Worm (Caenorhabditis elegans) whole organism, L3 larva: ENCODE measurements around the gene odr-8.

ENCODE experiments used
- ama-1 ChIP-seq: fragments of 150-350 bp; optimal IDR thresholded peaks from 2 replicates; lab custom pipeline; 2018
- daf-12 ChIP-seq: fragments of 150-350 bp; optimal IDR thresholded peaks from 2 replicates; lab custom pipeline; 2014; ENCODE audit warnings: missing biosample characterization, missing genetic modification reagents, missing genetic modification characterization
- lin-15B ChIP-seq: fragments of 150-350 bp; optimal IDR thresholded peaks from 2 replicates; lab custom pipeline; 2014; ENCODE audit warnings: missing biosample characterization, missing genetic modification characterization
- mdl-1 ChIP-seq: fragments of 150-350 bp; optimal IDR thresholded peaks from 2 replicates; lab custom pipeline; 2014; ENCODE audit warnings: missing biosample characterization, missing genetic modification characterization
- nfya-1 ChIP-seq: sonication (generic microtip); optimal IDR thresholded peaks from 2 replicates; lab custom pipeline; 2017; ENCODE audit warnings: missing genetic modification characterization, mild to moderate bottlenecking, missing compliant biosample characterization, antibody characterized with exemption, moderate library complexity; ENCODE audit not compliant: insufficient read depth
- nhr-12 ChIP-seq: fragments of 150-350 bp; optimal IDR thresholded peaks from 2 replicates; lab custom pipeline; 2014; ENCODE audit warnings: missing biosample characterization, missing genetic modification characterization
- nhr-77 ChIP-seq: fragments of 150-350 bp; optimal IDR thresholded peaks from 2 replicates; lab custom pipeline; 2014; ENCODE audit warnings: missing biosample characterization, missing genetic modification characterization
- pqm-1 ChIP-seq: fragments of 150-350 bp; optimal IDR thresholded peaks from 2 replicates; lab custom pipeline; 2017; ENCODE audit warnings: missing biosample characterization, missing genetic modification characterization, inconsistent platforms
- sea-2 ChIP-seq: fragments of 150-350 bp; sonication (generic microtip); optimal IDR thresholded peaks from 4 replicates; lab custom pipeline; 2014; ENCODE audit warnings: missing biosample characterization, missing genetic modification reagents, missing genetic modification characterization
- snpc-4 ChIP-seq: fragments of 150-350 bp; optimal IDR thresholded peaks from 2 replicates; lab custom pipeline; 2014; ENCODE audit warnings: missing biosample characterization, missing genetic modification characterization
- tbx-2 ChIP-seq: sonication (generic microtip); optimal IDR thresholded peaks from 2 replicates; lab custom pipeline; 2016; ENCODE audit warnings: mild to moderate bottlenecking, missing genetic modification characterization, missing compliant biosample characterization
- unc-62 ChIP-seq: fragments of 150-350 bp; sonication (generic microtip); optimal IDR thresholded peaks from 4 replicates; lab custom pipeline; 2014; ENCODE audit warnings: missing biosample characterization, missing genetic modification reagents, missing genetic modification characterization
- zag-1 ChIP-seq: fragments of 150-350 bp; optimal IDR thresholded peaks from 2 replicates; lab custom pipeline; 2014; ENCODE audit warnings: missing biosample characterization, missing genetic modification characterization

DNA sequence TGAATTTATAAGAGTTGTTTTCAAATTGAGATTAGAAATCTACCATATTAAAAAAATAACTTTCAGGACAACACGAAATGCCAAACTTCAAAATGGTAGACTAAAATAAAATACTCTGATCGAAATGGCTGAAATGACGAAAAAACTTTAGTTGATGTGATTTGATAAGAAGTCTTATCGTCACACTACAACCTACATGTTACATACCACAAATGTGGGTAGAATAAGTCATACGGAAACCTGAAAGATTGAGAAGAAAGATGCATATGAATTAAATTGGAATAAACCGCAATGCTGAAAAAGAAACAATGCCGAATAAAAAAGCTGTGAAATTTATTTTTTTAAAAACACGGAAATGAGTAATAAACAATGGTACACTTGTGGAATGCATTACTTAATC lies 24.6 kb upstream of the odr-8 start:
- TF ChIP-seq sea-2: no peak
- TF ChIP-seq tbx-2 (tag; lab: Kevin White, UChicago): no peak
- TF ChIP-seq ama-1 (lab: Kevin White, UChicago): no peak
- TF ChIP-seq snpc-4 (tag; lab: Kevin White, UChicago): no peak
- no peak for TF ChIP-seq pqm-1
- no peak for TF ChIP-seq mdl-1 (tag; lab: Kevin White, UChicago)
- TF ChIP-seq nhr-77 (tag; lab: Kevin White, UChicago): no peak
- no peak for TF ChIP-seq lin-15B (tag; lab: Kevin White, UChicago)
- TF ChIP-seq zag-1 (tag; lab: Kevin White, UChicago): no peak
- no peak for TF ChIP-seq nfya-1
- no peak for TF ChIP-seq unc-62 (GFP tag; lab: Kevin White, UChicago)
- TF ChIP-seq daf-12: no peak
- no peak for TF ChIP-seq nhr-12
